Worm (Caenorhabditis elegans): ENCODE data around the gene C04B4.4.

DNA sequence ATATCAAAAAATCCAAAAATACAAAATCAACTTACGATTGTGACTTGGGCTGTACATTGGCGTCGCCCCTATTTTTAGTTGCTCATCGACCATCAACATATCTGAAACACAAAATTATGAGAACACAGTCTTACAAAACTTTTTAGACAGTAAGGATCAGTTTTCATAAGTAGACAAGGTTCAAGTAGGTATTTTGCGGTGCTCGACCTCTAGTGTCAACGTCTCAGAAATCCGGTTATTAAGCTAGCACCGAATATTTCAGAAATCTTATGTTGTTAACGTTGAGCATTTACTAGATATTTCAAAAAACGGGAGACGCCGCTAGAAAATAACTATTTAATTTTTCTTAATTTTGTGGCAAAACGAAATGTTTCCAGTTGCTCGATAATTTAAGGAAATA, 19.8 kb upstream of the C04B4.4 start, which contains the start of gene otpl-8:
- no peak for TF ChIP-seq cog-1 (tag; optimal IDR thresholded peaks at IDR 0.05)
- no peak for TF ChIP-seq flt-1 (GFP tag; IDR thresholded peaks at IDR 0.05)
- no peak for TF ChIP-seq ztf-23 (GFP tag; IDR thresholded peaks at IDR 0.05)

All from whole organism, midembryonic.